Fruit fly (Drosophila melanogaster) S2 (cell line): ENCODE data around the gene CG34289.

Source experiments
- CG8478 ChIP-seq: fragments of >200 bp; optimal IDR thresholded peaks from 2 replicates; lab custom pipeline; 2018
- CTCF ChIP-seq, 2 experiments: fragments of >200 bp; optimal IDR thresholded peaks; 2 replicates each; lab custom pipeline; 2018

CG34289 gene

dm6 chr3R:23507376-23507775, at the start of gene CG34289:
CG34289 (minus strand) TSS chr3R:23507476.
- no peak for TF ChIP-seq CTCF (optimal IDR thresholded peaks at IDR 0.05; lab: Kevin White, UChicago)
- no peak for TF ChIP-seq CG8478 (lab: Kevin White, UChicago)

DNA sequence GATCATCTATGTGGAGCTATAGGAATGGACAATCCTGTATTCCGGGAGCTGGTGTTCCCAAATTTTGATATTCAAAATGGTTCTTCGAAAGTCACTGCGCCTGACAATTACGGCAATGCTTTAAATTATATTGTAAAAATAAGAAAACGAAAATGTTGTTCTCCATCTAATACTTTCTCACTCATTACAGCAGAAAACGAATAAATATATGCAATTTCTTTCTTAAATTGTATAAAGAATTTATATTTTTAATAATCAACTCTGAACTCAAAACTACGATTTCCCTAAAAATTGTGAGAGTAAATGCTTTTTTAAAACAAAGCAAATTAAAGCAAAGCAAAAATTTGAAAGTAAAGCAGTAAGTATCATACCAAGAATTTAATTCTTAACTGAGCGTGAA, 49.6 kb upstream of the CG34289 start, which contains the start of gene CG10164:
Gene CG10164, minus strand, starts transcription at position 101 of the 400 bp plus-strand sequence.
- TF ChIP-seq CG8478 (lab: Kevin White, UChicago) (no peak), CTCF (optimal IDR thresholded peaks at IDR 0.05; lab: Kevin White, UChicago) (no peak)

DNA sequence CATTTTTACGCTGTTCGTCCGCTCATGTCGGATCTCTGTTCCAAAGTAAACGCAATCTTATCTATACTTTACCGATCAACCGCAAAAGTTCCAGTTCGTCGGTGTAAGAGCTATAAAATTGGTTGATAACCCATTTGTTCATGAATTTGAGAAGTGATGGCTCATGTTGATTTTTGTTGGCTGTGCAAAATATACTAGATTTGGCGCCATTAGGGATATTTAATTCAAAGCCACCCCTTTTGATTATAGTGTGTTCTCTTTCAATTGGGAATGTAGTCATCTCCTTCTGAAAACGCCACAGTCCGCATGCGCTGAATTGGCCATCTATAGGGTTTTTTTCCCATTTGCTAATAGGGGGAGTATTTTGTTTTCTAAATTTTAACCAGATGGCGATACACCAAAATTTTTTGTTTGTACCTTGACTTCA, 31.5 kb upstream of the CG34289 start, which contains the start of gene Ugt303B2:
Gene Ugt303B2, minus strand, starts transcription at position 190 of the 427 bp plus-strand sequence.
- TF ChIP-seq CTCF (optimal IDR thresholded peaks at IDR 0.05; lab: Kevin White, UChicago) (peak; percentile 64 to 80), CG8478 (lab: Kevin White, UChicago) (no peak)

DNA sequence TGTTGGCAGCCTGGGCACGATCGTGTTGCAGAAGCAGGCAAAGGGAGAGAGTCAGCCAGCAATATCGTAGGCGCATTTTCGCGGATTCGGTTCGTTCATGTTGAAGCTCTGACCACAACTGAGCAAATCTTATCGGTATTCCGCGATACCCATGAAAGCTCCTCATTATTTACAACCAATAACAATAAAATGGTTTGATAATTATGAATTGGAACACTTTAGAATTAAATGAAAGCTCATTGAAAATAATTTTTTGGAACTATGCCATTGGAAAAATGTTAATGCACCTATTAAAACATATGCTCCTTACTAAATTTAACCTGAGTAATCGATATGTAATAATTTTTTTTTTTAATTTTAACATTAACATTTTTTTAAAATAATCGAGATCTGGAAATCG, 29.3 kb upstream of the CG34289 start, which contains the start of gene Ugt303B1:
Gene Ugt303B1, minus strand, starts transcription at position 101 of the 400 bp plus-strand sequence.
- TF ChIP-seq CTCF (optimal IDR thresholded peaks at IDR 0.05; lab: Kevin White, UChicago) (no peak), CG8478 (lab: Kevin White, UChicago) (no peak)

- TF ChIP-seq CTCF (optimal IDR thresholded peaks at IDR 0.05; lab: Kevin White, UChicago), result no peak
- TF ChIP-seq CG8478 (lab: Kevin White, UChicago), result no peak
Measured at dm6 chr3R:23534609-23535008, 27.3 kb upstream of the CG34289 start, which contains the start of gene Ugt303B3. Ugt303B3 (minus strand) TSS chr3R:23534767.

DNA sequence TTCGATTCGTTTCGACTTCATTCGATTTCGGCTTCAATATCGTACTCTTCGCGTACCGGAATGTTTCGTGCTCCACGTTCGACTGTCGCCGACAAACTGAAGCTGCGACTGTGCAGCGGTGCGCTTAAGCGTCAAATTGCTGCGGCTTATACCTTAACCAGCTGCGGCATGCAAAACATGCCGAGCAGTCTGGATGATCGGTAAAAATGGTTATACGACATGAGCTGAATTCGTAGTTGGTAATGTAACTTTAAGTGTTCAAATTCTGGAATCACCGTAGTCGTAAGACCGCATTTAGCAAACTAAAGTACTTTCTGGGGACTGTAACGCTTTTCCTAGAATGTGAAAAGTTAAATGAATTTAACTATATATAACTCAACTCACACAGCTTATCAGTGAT, 23.6 kb upstream of the CG34289 start, which contains the start of gene CG10175:
Gene CG10175, minus strand, starts transcription at position 101 of the 400 bp plus-strand sequence.
- no peak for TF ChIP-seq CTCF (optimal IDR thresholded peaks at IDR 0.05; lab: Kevin White, UChicago)
- TF ChIP-seq CG8478 (lab: Kevin White, UChicago), result no peak

DNA sequence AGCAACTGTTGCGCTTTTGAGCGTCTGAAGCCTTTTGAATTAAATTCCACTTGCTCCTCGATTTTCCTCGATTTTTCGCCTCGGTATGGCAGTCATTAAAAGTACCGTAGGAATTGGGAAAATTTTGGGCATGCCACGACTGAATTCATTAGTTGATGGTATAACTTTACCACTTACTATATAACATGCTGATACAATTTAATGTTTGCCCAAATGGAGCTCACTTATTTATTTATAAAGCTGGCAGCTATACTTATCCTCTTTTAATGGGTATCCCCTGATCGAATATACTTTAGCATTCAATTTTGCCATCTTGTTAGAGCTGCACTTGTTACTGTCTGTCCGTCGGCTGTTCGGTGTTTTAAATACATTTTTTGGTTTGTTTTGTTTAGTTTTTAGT, 20.1 kb upstream of the CG34289 start:
- TF ChIP-seq CTCF (optimal IDR thresholded peaks at IDR 0.05; lab: Kevin White, UChicago) (no peak), CG8478 (lab: Kevin White, UChicago) (no peak)

DNA sequence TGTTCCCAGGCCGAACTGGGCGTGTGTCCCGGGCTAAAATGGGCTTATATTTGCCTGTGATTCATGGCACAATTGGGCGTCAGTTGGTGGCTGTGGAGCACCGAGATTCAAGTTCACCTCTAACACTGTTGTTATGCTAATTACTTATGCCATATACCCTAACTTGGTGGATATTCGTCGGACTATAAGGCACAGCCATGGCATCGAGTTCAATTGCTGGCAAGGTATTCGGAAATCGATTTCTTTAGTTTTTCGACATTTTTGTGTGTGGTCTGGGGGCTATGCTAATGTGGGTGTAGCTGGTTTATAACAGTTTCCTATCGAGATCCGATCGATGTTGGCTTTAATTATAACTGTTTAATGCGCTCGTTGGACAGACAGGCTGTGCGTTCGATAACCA, 18.8 kb upstream of the CG34289 start:
- TF ChIP-seq CG8478 (lab: Kevin White, UChicago) (no peak), CTCF (optimal IDR thresholded peaks at IDR 0.05; lab: Kevin White, UChicago) (no peak)

DNA sequence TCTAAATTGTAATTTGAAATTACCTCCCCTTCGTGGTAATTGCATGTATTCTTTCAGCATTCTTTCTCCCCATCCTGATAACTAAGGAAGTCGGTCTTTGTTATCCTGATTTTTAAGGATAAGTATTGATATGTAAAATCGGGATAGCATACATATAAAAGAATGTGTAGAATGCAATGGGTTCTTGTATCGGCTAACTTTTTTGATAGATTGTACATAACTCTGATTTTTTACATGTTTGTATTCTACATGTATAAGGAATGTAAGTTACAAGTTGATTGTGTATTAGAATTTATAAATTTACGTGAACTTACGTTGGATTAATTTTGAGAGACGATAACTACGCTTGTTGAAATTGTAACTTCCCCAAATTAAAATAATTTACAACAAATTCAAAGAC, 15.0 kb upstream of the CG34289 start:
- TF ChIP-seq CTCF (optimal IDR thresholded peaks at IDR 0.05; lab: Kevin White, UChicago), result peak; percentile 44 to 55
- TF ChIP-seq CG8478 (lab: Kevin White, UChicago), result no peak

DNA sequence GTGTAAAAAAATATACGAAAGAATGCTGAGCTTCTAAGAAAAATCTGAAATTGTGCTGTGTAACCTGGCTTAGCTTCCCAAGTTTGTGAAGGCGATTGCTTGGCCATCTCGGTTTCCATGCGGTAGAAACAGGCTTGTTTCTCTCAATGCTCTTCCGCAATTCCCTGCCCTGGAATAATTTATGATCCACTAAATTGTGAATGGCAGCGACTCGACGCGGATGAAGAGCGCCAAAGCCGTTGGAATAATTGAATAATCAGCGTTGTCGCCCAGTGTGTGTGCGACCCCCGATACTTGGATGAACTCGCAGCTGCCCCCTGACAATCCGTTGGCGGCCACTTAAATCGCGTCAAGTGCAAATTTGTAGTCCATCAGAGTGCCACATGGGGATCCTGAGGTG, 14.2 kb upstream of the CG34289 start, which contains the start of gene CG10177:
Gene CG10177, minus strand, starts transcription at position 101 of the 400 bp plus-strand sequence.
- TF ChIP-seq CG8478 (lab: Kevin White, UChicago) (no peak), CTCF (optimal IDR thresholded peaks at IDR 0.05; lab: Kevin White, UChicago) (no peak)

dm6 chr3R:23519395-23520101, 12.3 kb upstream of the CG34289 start, which contains the start of gene Irk2:
Irk2 (minus strand) TSS chr3R:23519445.
- TF ChIP-seq CTCF (optimal IDR thresholded peaks at IDR 0.05; lab: Kevin White, UChicago), result no peak
- no peak for TF ChIP-seq CG8478 (lab: Kevin White, UChicago)

- TF ChIP-seq CG8478 (lab: Kevin White, UChicago), result no peak
- no peak for TF ChIP-seq CTCF (optimal IDR thresholded peaks at IDR 0.05; lab: Kevin White, UChicago)
Measured at dm6 chr3R:23511356-23511755, 4.1 kb upstream of the CG34289 start.

dm6 chr3R:23509408-23509940, 2.2 kb upstream of the CG34289 start:
- TF ChIP-seq CTCF (optimal IDR thresholded peaks at IDR 0.05; lab: Kevin White, UChicago) (peak; percentile 72 to 81), CG8478 (lab: Kevin White, UChicago) (no peak)

DNA sequence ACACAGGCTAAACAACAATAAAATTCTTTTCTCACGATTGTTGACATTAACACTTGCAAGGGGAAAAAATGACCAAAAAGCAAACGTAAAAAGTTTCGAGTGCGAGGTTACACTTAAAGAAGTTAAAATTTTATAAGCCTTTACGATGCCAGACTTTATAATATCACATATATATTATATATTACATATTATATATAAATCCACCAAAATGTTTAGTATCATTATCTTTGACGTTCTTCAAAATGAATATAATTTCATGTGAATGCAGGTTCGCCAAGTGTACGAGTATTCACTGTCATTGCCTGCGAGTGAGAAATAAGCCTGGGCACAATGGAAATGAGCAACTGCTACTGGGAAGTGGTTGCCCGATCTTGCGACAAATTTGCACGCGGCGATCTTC, 1.0 kb upstream of the CG34289 start:
- TF ChIP-seq CG8478 (lab: Kevin White, UChicago) (no peak), CTCF (optimal IDR thresholded peaks at IDR 0.05; lab: Kevin White, UChicago) (no peak)

DNA sequence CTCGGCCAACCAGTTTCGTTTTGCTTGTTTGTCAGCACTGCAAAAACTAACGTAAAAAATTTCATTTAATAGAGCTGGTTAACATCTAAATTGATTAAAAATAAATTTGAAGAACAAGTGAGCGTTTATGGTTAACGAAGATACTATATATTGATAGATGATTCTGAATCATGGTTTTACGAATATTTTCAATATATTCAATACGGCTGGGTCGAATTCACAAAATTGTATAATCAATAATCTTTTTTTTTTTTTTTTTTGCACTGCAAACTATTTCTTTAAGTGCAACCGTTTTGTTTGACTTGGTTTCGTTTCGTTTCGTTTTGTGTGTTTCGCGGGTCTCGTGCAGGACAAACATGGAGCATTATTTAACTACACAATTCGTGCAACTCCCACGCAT, 2.5 kb downstream of the CG34289 start:
- TF ChIP-seq CG8478 (lab: Kevin White, UChicago), result no peak
- no peak for TF ChIP-seq CTCF (optimal IDR thresholded peaks at IDR 0.05; lab: Kevin White, UChicago)
